Fruit fly (Drosophila melanogaster) whole organism, adult: ENCODE measurements around the gene CG5687.
A peak's percentile ranks its signal among the peaks of the same experiment; 100 is the strongest.

Source experiments
- CG11617 ChIP-seq: fragments of 200-800 bp; sonication (Bioruptor generic); optimal IDR thresholded peaks from 2 replicates; lab custom pipeline; 2017; ENCODE audit warnings: mild to moderate bottlenecking, missing biosample characterization, missing genetic modification reagents, missing genetic modification characterization
- CG12768 ChIP-seq: fragments of 200-800 bp; sonication (Bioruptor generic); optimal IDR thresholded peaks from 2 replicates; lab custom pipeline; 2017; ENCODE audit warnings: missing biosample characterization, missing genetic modification characterization, mild to moderate bottlenecking, moderate library complexity, missing genetic modification reagents
- CG14711 ChIP-seq: fragments of 200-800 bp; sonication (Bioruptor generic); optimal IDR thresholded peaks from 2 replicates; lab custom pipeline; 2018; ENCODE audit warnings: missing biosample characterization, mild to moderate bottlenecking, missing genetic modification characterization, moderate library complexity
- CG1620 ChIP-seq: fragments of 200-800 bp; sonication (Bioruptor generic); optimal IDR thresholded peaks from 2 replicates; lab custom pipeline; 2016; ENCODE audit warnings: missing biosample characterization, missing genetic modification characterization
- CG33017 ChIP-seq: fragments of 200-800 bp; sonication (Bioruptor generic); optimal IDR thresholded peaks from 2 replicates; lab custom pipeline; 2018; ENCODE audit warnings: missing biosample characterization, mild to moderate bottlenecking, missing genetic modification characterization, moderate library complexity
- CG5204 ChIP-seq: fragments of 200-800 bp; sonication (Bioruptor generic); optimal IDR thresholded peaks from 2 replicates; lab custom pipeline; 2016; ENCODE audit warnings: missing biosample characterization, missing genetic modification characterization
- CG7045 ChIP-seq: fragments of 200-800 bp; sonication (Bioruptor generic); optimal IDR thresholded peaks from 2 replicates; lab custom pipeline; 2017; ENCODE audit warnings: missing biosample characterization, mild to moderate bottlenecking, missing genetic modification characterization
- CG7101 ChIP-seq: fragments of 200-800 bp; sonication (Bioruptor generic); optimal IDR thresholded peaks from 2 replicates; lab custom pipeline; 2018; ENCODE audit warnings: missing biosample characterization, mild to moderate bottlenecking, missing genetic modification characterization, moderate library complexity
- Clk ChIP-seq: fragments of 200-800 bp; sonication (Bioruptor generic); optimal IDR thresholded peaks from 2 replicates; lab custom pipeline; 2017; ENCODE audit warnings: missing biosample characterization, missing genetic modification characterization
- Hr96 ChIP-seq: fragments of 200-800 bp; sonication (Bioruptor generic); optimal IDR thresholded peaks from 2 replicates; lab custom pipeline; 2016; ENCODE audit warnings: missing biosample characterization, missing genetic modification characterization
- Mnt ChIP-seq: fragments of 200-800 bp; sonication (Bioruptor generic); optimal IDR thresholded peaks from 2 replicates; lab custom pipeline; 2016; ENCODE audit warnings: missing biosample characterization, mild to moderate bottlenecking, missing genetic modification characterization
- bab1 ChIP-seq: fragments of 200-800 bp; sonication (Bioruptor generic); optimal IDR thresholded peaks from 3 replicates; lab custom pipeline; 2019; ENCODE audit warnings: missing biosample characterization, mild to moderate bottlenecking, missing genetic modification characterization, moderate library complexity
- cic ChIP-seq: fragments of 200-800 bp; sonication (Bioruptor generic); optimal IDR thresholded peaks from 2 replicates; lab custom pipeline; 2017; ENCODE audit warnings: missing biosample characterization, mild to moderate bottlenecking, missing genetic modification characterization, moderate library complexity
- cnc ChIP-seq, 2 experiments: fragments of >200 bp; optimal IDR thresholded peaks; 2 replicates each; lab custom pipeline; 2017
- kay ChIP-seq: fragments of 200-800 bp; sonication (Bioruptor generic); peaks from one replicate; lab custom pipeline; 2016; ENCODE audit warnings: missing biosample characterization, missing genetic modification characterization, borderline replicate concordance
- ovo ChIP-seq: fragments of 200-800 bp; sonication (Bioruptor generic); optimal IDR thresholded peaks from 2 replicates; lab custom pipeline; 2016; ENCODE audit warnings: missing biosample characterization, missing genetic modification characterization
- pad ChIP-seq: fragments of 200-800 bp; sonication (Bioruptor generic); optimal IDR thresholded peaks from 3 replicates; lab custom pipeline; 2017; ENCODE audit warnings: missing biosample characterization, missing genetic modification characterization, mild to moderate bottlenecking, moderate library complexity, missing genetic modification reagents
- tj ChIP-seq: fragments of 200-800 bp; sonication (Bioruptor generic); optimal IDR thresholded peaks from 3 replicates; lab custom pipeline; 2017; ENCODE audit warnings: missing biosample characterization, mild to moderate bottlenecking, missing genetic modification characterization, moderate library complexity
- toe ChIP-seq: fragments of 200-800 bp; sonication (Bioruptor generic); optimal IDR thresholded peaks from 2 replicates; lab custom pipeline; 2016; ENCODE audit warnings: missing biosample characterization, missing genetic modification characterization

The CG5687 gene

DNA sequence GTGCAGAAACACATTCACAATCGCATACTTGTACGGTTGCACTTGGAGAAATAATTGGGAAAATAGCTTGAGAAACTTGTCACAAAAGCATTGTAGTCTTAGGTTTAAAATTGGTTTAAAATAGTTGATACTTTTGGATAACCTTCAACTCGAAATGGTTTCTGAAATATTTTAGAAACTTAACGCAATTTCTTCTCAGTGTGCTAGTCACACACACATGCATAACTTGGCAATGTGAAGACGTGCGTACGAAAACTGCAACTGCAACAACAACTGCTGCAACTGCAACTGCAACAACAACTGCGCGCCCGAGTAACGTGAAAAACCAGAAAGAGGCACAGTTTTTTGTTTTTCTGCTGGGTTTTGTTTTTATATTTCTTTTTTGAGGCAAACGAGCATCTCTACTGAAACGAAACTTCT, 52.8 kb downstream of the CG5687 start:
- TF ChIP-seq toe (GFP tag; lab: Kevin White, UChicago), result no peak
- no peak for TF ChIP-seq CG1620
- peak; percentile 32 for TF ChIP-seq CG14711 (tag; lab: Kevin White, UChicago)
- TF ChIP-seq pad (GFP tag; lab: Kevin White, UChicago), result peak; percentile 8
- no peak for TF ChIP-seq tj (GFP tag; lab: Kevin White, UChicago)
- TF ChIP-seq bab1 (GFP tag; lab: Kevin White, UChicago), result peak; percentile 72
- no peak for TF ChIP-seq Clk (GFP tag; lab: Kevin White, UChicago)
- TF ChIP-seq CG7101 (tag; lab: Kevin White, UChicago), result peak; percentile 24

DNA sequence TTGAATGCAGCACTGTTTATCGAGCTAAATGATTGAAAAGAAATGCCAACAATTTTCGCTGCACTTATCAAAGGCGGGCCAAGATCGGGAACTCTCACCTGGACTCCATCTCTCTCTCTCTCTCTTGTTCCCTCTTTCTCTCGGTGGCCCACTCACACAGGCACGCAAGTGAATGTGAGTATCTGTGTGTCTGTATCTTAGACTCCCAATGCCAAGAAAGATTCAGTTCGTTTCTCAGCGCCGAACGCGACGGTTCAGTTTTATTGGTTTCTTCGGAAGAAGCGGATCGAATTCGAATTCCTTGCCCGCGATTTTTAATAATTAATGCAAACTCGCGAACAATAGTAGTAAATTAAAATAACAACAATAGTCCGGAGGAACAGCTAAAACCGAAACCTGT, 53.5 kb downstream of the CG5687 start, which contains the start of gene Tmhs:
Gene Tmhs, plus strand, starts transcription at position 222 of the 400 bp plus-strand sequence.
- TF ChIP-seq CG14711 (tag; lab: Kevin White, UChicago), result no peak
- peak; percentile 57 for TF ChIP-seq tj (GFP tag; lab: Kevin White, UChicago)

DNA sequence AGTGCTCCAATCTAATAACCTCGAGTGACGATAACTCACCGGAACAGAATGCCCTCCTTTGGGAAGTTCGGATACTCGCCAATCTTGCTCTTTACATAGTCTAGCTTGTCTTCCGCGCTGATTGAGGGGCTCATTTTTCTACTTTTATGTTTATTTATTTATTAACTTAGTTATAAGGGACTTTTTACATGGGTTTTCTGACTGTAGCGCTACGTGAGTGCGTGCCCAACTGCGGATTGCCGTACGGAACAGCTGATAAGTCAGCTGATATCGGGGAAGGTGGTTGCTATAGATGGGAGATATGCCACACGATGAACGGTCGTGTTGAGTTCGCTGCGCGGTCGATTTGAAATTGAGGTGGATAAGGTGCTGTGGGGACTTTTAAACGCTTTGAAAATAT, 54.3 kb downstream of the CG5687 start, which contains the start of gene Aprt:
Gene Aprt, minus strand, starts transcription at position 368 of the 400 bp plus-strand sequence.
- no peak for TF ChIP-seq CG12768 (GFP tag; lab: Kevin White, UChicago)
- TF ChIP-seq Clk (GFP tag; lab: Kevin White, UChicago), result no peak
- no peak for TF ChIP-seq CG14711 (tag; lab: Kevin White, UChicago)
- peak; percentile 87 for TF ChIP-seq bab1 (GFP tag; lab: Kevin White, UChicago)
- TF ChIP-seq cnc (optimal IDR thresholded peaks at IDR 0.05; lab: Kevin White, UChicago), result no peak
- no peak for TF ChIP-seq toe (GFP tag; lab: Kevin White, UChicago)
- no peak for TF ChIP-seq CG7101 (tag; lab: Kevin White, UChicago)
- no peak for TF ChIP-seq CG11617 (GFP tag; lab: Kevin White, UChicago)
- TF ChIP-seq CG7045, result no peak
- TF ChIP-seq tj (GFP tag; lab: Kevin White, UChicago), result peak; percentile 7
- TF ChIP-seq Hr96 (GFP tag; lab: Kevin White, UChicago), result no peak
- peak; percentile 7 for TF ChIP-seq Mnt
- no peak for TF ChIP-seq cic (GFP tag; lab: Kevin White, UChicago)
- no peak for TF ChIP-seq pad (GFP tag; lab: Kevin White, UChicago)
- peak; percentile 27 for TF ChIP-seq kay (GFP tag; lab: Kevin White, UChicago)
- TF ChIP-seq CG1620, result no peak
- no peak for TF ChIP-seq ovo (GFP tag; lab: Kevin White, UChicago)
- TF ChIP-seq CG5204, result no peak
- no peak for TF ChIP-seq CG33017 (tag; lab: Kevin White, UChicago)
